Worm (Caenorhabditis elegans) whole organism, L4/young adult: ENCODE measurements around the gene nhr-104.
A peak's percentile ranks its signal among the peaks of the same experiment; 100 is the strongest.

ENCODE experiments used
- W03F9.2 ChIP-seq: fragments of 150-350 bp; optimal IDR thresholded peaks from 2 replicates; lab custom pipeline; 2014; ENCODE audit warnings: missing biosample characterization, missing genetic modification characterization
- dao-5 ChIP-seq: sonication (generic microtip); optimal IDR thresholded peaks from 2 replicates; lab custom pipeline; 2016; ENCODE audit warnings: missing genotype, missing genetic modification characterization, moderate library complexity, missing compliant biosample characterization
- him-1 ChIP-seq: sonication (generic microtip); optimal IDR thresholded peaks from 2 replicates; lab custom pipeline; 2016; ENCODE audit warnings: missing genotype, missing genetic modification reagents, missing genetic modification characterization, missing compliant biosample characterization

The nhr-104 gene

DNA sequence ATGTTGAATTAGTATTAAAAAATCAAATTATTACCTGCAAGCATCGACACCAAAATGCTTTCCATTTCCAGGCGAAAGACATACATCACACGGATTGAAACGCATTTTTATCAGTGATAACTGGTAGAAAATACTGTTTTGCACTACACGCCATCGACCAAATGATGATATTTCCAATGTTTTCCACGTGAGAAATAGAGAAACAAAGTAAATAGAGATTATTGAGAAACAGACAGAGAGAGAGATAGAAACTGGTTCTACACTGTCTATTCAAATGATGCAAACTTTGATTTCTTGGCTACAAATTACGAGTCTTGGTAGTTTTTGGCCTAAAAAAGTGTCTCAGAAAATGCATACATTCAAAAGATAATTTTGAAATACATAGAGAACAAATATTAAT, at the start of gene nhr-104:
TSS of gene nhr-104 (minus strand) at position 361 of the 400 bp plus-strand sequence.
- TF ChIP-seq W03F9.2 (tag; lab: Kevin White, UChicago) (no peak), him-1 (no peak), dao-5 (tag; lab: Kevin White, UChicago) (no peak)

DNA sequence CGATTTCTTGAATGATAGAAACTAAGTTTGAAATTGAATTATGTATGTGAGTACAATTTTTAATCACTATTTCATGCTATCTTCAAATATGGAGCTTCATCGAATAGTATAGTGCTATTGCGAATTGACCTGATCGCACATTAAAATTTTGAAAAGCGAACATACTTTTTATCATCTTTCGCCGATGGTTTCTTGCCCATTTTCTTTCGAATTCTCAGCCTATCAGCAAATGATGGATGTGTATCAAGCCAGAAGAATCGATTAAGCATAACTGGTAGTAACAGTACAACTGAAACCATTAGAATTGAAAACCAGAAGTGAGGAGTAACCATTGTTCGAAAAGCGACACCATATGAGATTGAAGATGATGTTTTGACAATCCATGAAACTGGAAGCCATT, 41.1 kb upstream of the nhr-104 start:
- TF ChIP-seq W03F9.2 (tag; lab: Kevin White, UChicago): no peak
- no peak for TF ChIP-seq him-1
- TF ChIP-seq dao-5 (tag; lab: Kevin White, UChicago): no peak

- TF ChIP-seq him-1 (no peak), dao-5 (tag; lab: Kevin White, UChicago) (no peak), W03F9.2 (tag; lab: Kevin White, UChicago) (no peak)
These were observed 38.7 kb upstream of the nhr-104 start, which contains the start of gene mpz-4 for ce11 chrIV:4827219-4827618. TSS of gene mpz-4 (minus strand) at chrIV:4827319.

ce11 chrIV:4821843-4822242, 33.4 kb upstream of the nhr-104 start:
- TF ChIP-seq him-1 (no peak), W03F9.2 (tag; lab: Kevin White, UChicago) (no peak), dao-5 (tag; lab: Kevin White, UChicago) (no peak)

ce11 chrIV:4821054-4821453, 32.6 kb upstream of the nhr-104 start, which contains the start of gene H06H21.8:
TSS of gene H06H21.8 (minus strand) at chrIV:4821131.
- TF ChIP-seq dao-5 (tag; lab: Kevin White, UChicago) (no peak), W03F9.2 (tag; lab: Kevin White, UChicago) (no peak), him-1 (no peak)

DNA sequence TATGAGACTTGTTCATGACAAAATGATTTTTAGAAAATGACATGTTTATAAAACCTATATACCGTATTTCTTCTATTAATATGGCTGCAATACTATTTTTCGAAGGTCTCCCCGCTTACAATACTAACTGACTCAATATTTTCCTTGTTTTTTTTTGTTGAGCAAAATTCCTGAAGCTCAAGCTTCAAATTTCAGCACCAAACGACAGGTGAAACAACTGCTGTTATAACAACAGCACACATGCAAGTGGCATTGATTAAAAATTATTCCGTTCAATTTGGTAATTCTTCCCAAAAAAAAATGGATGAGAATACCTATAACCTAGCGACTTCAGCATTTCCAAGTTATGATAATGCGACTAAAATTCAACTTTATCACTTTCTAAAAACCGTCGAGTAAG, 25.7 kb upstream of the nhr-104 start, which contains the start of gene srw-94:
TSS of gene srw-94 (plus strand) at position 301 of the 400 bp plus-strand sequence.
- TF ChIP-seq W03F9.2 (tag; lab: Kevin White, UChicago) (no peak), him-1 (no peak), dao-5 (tag; lab: Kevin White, UChicago) (no peak)

DNA sequence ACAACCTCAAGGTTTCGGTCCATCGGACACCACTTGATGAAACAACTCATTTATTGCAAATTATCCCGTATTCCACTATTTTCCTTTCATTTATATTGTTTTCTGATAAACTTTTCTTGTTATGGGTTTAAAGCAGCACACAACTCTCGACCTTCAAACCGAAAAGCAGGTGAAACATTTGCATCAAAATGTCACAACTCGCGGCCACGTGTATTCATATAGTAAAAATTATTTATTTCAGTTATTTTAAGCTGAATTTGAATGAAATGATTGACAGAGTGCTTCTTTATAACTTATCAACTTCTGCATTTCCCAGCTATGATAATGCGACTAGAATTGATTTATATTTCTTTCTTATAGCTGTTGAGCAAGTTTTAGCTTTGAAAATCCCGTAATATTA, 23.4 kb upstream of the nhr-104 start, which contains the start of gene srw-95:
TSS of gene srw-95 (plus strand) at position 213 of the 400 bp plus-strand sequence.
- no peak for TF ChIP-seq W03F9.2 (tag; lab: Kevin White, UChicago)
- TF ChIP-seq him-1: no peak
- no peak for TF ChIP-seq dao-5 (tag; lab: Kevin White, UChicago)

DNA sequence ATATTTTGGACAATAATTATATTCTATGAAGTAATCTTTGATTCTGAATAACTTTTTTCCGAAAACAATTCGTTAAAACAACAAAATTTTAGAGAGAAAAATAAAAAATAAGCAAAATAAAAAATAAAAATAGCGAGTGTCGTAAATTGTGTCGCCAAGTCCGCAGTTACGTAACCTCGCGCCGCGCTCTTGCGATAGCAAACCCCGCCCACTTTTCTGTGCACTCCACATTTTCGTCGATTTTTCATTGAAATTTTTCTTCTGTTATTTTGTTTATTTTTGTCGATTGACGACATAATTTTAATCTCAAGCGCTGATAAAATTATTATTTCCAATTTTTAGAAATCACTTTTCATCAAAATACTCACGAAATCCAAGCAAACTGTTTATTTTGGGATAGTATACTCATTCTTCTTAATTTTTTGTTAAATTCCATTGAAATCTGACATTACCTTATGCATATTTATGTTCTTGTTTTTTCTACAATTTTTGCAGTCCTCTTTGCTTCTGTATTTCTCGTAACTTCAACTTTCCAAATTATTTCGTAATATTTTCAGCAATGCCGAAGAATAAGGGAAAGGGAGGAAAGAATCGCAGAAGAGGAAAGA, 22.0 kb upstream of the nhr-104 start, which contains the start of gene eif-1.A:
TSS of gene eif-1.A (plus strand) at position 558 of the 608 bp plus-strand sequence.
- no peak for TF ChIP-seq him-1
- TF ChIP-seq W03F9.2 (tag; lab: Kevin White, UChicago): peak; percentile 91
- TF ChIP-seq dao-5 (tag; lab: Kevin White, UChicago): no peak

ce11 chrIV:4809813-4810212, 21.3 kb upstream of the nhr-104 start, which contains the start of gene H06H21.37:
TSS of gene H06H21.37 (minus strand) at chrIV:4809974.
- TF ChIP-seq him-1 (no peak), dao-5 (tag; lab: Kevin White, UChicago) (no peak), W03F9.2 (tag; lab: Kevin White, UChicago) (no peak)

ce11 chrIV:4809397-4809796, 20.9 kb upstream of the nhr-104 start, which contains the start of gene ubxn-6:
TSS of gene ubxn-6 (minus strand) at chrIV:4809497.
- no peak for TF ChIP-seq him-1
- TF ChIP-seq W03F9.2 (tag; lab: Kevin White, UChicago): no peak
- TF ChIP-seq dao-5 (tag; lab: Kevin White, UChicago): no peak

DNA sequence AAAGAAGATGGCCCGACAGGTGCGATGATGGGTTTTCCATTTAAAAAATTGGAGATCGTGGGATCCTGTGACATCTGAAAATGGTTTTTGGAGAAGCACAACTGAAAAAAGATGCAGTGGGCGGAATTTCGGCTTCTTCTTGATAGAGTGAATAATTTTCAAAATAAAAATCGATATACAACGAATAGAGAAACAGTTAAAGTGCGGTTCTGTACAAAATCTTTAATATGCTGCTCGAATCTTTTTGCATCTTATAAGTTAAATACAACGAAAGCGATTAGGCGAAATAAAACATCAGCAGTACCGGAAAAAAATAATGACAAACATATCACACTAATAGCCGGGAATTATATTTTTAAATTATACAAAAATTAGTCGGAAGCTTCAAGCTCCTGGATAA, 18.7 kb upstream of the nhr-104 start, which contains the start of gene H06H21.11:
TSS of gene H06H21.11 (minus strand) at position 101 of the 400 bp plus-strand sequence.
- TF ChIP-seq W03F9.2 (tag; lab: Kevin White, UChicago) (no peak), dao-5 (tag; lab: Kevin White, UChicago) (no peak), him-1 (no peak)

ce11 chrIV:4806486-4806885, 18.0 kb upstream of the nhr-104 start, which contains the start of gene dpf-5:
TSS of gene dpf-5 (minus strand) at chrIV:4806586.
- TF ChIP-seq dao-5 (tag; lab: Kevin White, UChicago) (no peak), him-1 (no peak), W03F9.2 (tag; lab: Kevin White, UChicago) (no peak)

ce11 chrIV:4802494-4802893, 14.0 kb upstream of the nhr-104 start, which contains the start of gene dpf-7:
TSS of gene dpf-7 (minus strand) at chrIV:4802594.
- TF ChIP-seq him-1: no peak
- TF ChIP-seq W03F9.2 (tag; lab: Kevin White, UChicago): no peak
- TF ChIP-seq dao-5 (tag; lab: Kevin White, UChicago): no peak

DNA sequence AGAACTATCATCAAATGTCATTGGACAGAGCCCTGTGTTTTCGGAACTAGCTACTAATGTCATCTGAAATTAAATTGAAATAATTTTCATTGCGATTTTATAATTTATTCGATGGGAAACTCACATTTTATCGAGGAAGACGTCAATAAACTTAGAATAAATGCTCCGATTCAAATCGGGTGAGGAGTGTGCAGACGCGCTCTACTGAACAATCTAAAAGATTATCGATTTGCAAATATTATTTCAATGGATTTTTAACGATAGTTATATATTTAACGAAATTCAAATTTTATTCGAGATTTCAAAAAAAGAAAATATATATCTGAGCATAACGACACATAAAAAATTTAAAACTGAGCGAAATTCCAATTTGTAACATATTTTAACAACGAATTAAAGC, 10.6 kb upstream of the nhr-104 start, which contains the start of gene eor-1:
TSS of gene eor-1 (minus strand) at position 65 of the 400 bp plus-strand sequence.
- no peak for TF ChIP-seq dao-5 (tag; lab: Kevin White, UChicago)
- no peak for TF ChIP-seq him-1
- TF ChIP-seq W03F9.2 (tag; lab: Kevin White, UChicago): peak; percentile 9
